Worm (Caenorhabditis elegans): ENCODE measurements around the gene ceh-60.

- TF ChIP-seq ama-1 (optimal IDR thresholded peaks at IDR 0.05) (no peak), hmbx-1 (tag; optimal IDR thresholded peaks at IDR 0.05) (no peak), flt-1 (GFP tag; IDR thresholded peaks at IDR 0.05) (no peak), tra-4 (tag; optimal IDR thresholded peaks at IDR 0.05) (no peak), tbx-37 (GFP tag; conservative IDR thresholded peaks at IDR 0.05) (no peak), hnd-1 (tag; optimal IDR thresholded peaks at IDR 0.05) (no peak), pes-1 (GFP tag; IDR thresholded peaks at IDR 0.05) (no peak), sea-1 (GFP tag; conservative IDR thresholded peaks at IDR 0.05) (no peak), hmg-4 (GFP tag; optimal IDR thresholded peaks at IDR 0.05) (no peak), ets-7 (tag; optimal IDR thresholded peaks at IDR 0.05) (no peak), ceh-13 (GFP tag; optimal IDR thresholded peaks at IDR 0.05) (no peak), scrt-1 (GFP tag; IDR thresholded peaks at IDR 0.05) (no peak), aly-1 (tag; optimal IDR thresholded peaks at IDR 0.05) (no peak), ceh-36 (tag; optimal IDR thresholded peaks at IDR 0.05) (no peak)
These were observed 43.0 kb upstream of the ceh-60 start for ce11 chrX:6572987-6573386.

Data from whole organism, early embryonic.